Worm (Caenorhabditis elegans) whole organism, L4/young adult: ENCODE results near the gene tsp-1.

ENCODE experiments used
- dao-5 ChIP-seq: sonication (generic microtip); optimal IDR thresholded peaks from 2 replicates; lab custom pipeline; 2016; ENCODE audit warnings: missing genotype, missing genetic modification characterization, moderate library complexity, missing compliant biosample characterization
- him-1 ChIP-seq: sonication (generic microtip); optimal IDR thresholded peaks from 2 replicates; lab custom pipeline; 2016; ENCODE audit warnings: missing genotype, missing genetic modification reagents, missing genetic modification characterization, missing compliant biosample characterization

DNA sequence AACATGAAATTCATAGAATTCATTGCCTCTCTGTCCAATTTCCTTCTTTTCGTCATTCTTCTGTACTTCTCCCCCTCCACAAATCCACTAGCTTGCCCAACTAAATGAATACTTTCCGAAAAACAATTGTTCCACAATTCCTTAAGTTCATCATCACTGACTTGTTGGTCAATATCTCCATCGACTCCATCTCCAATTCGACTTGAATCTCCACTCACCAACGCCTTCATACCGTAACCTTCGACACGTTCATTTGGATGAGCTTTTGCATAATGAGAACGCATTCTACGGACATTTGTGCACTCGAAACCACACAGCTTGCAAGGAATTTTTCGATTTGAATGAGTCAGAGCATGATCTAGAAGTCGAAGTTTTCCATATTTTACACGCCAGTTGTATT, 1.7 kb upstream of the tsp-1 start:
- TF ChIP-seq dao-5 (tag; lab: Kevin White, UChicago) = no peak
- no peak for TF ChIP-seq him-1 (tag; lab: Kevin White, UChicago)
